Worm (Caenorhabditis elegans): ENCODE data around the gene clc-20.

Gene clc-20

DNA sequence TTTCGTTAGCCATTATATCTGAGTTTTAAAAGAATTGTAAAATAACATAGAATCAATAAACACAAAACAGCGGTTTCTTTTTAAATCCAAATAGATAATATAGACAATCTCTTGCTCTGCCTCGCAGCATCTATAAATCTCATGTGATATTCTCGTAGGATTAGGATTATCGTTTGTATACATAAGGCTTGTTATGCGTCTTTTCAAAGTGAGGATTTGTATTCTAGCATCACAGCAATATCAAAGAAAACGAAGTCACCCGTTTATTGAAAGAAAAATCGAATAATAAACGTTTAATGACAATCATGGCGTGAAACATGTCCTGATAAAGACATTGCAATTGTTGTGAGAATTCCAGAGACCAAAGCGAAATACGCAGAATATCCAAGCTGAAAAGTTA lies at the start of gene clc-20, which contains the start of gene T24C4.3:
Gene clc-20 (plus strand): TSS at position 211 of the 400 bp plus-strand sequence.
Gene T24C4.3 (minus strand): TSS at position 101 of the 400 bp plus-strand sequence.
- TF ChIP-seq Y48G9A.11 (GFP tag; IDR thresholded peaks at IDR 0.05) (no peak), zag-1 (tag; optimal IDR thresholded peaks at IDR 0.05) (no peak), aha-1 (tag) (peak; percentile 11), nhr-41 (GFP tag; IDR thresholded peaks at IDR 0.05) (no peak), T26A8.4 (GFP tag; IDR thresholded peaks at IDR 0.05) (no peak), ceh-62 (tag; optimal IDR thresholded peaks at IDR 0.05) (no peak), lsy-2 (tag; optimal IDR thresholded peaks at IDR 0.05) (no peak)

DNA sequence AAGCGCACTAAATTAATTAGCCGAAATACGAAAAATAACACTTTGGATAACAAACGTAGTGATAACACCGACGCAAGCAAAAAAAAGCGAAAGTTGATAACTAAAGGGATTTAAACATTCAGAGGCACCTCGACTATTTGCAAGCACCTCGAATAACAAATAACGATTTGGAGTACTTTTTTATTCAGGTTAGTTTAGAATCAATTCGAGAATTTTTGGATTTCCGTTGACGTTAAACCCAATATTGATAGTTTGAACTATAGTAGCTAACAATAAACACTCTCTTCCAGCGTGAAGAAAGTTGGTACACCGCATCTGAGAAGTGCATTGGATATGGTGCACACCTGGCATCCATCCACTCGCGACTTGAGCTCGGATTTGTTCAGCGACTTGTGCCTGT lies 47.1 kb upstream of the clc-20 start:
- TF ChIP-seq aha-1 (tag): peak; percentile 98
- no peak for TF ChIP-seq lin-15B (tag; optimal IDR thresholded peaks at IDR 0.05)

DNA sequence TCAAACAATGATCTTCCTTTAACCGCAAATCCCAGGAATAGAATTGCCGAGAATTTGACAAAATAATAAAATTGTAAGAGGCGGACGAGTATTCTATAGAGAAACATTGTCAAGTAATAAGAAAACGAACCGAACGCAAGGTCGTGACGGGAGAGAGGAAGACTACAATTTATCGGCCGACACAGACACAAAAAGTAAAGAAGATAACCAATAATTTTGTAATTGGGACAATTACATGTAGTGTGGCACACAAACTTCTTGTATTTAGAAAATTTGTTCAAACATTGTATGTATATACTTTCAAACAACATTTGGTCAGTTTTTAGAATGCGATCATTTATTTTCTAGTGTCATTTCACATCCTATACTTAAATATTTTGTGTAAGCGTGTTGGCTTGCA lies 40.4 kb upstream of the clc-20 start, which contains the start of gene ceeh-1:
Gene ceeh-1 (minus strand): TSS at position 317 of the 400 bp plus-strand sequence.
- no peak for TF ChIP-seq lin-38 (GFP tag; IDR thresholded peaks at IDR 0.05)
- peak; percentile 4 for TF ChIP-seq nhr-77 (tag; optimal IDR thresholded peaks at IDR 0.05)
- TF ChIP-seq dmd-6 (GFP tag; IDR thresholded peaks at IDR 0.05): peak; percentile 20; the same call in 1 of the 2 replicates
- TF ChIP-seq hlh-11 (tag; optimal IDR thresholded peaks at IDR 0.05): peak; percentile 12
- no peak for TF ChIP-seq ama-1 (optimal IDR thresholded peaks at IDR 0.05)
- TF ChIP-seq mxl-3 (GFP tag; optimal IDR thresholded peaks at IDR 0.05): peak; percentile 22
- peak; percentile 30 for TF ChIP-seq pqm-1 (tag; optimal IDR thresholded peaks at IDR 0.05)
- peak in 1 of 2 experiments; percentile 15 for TF ChIP-seq unc-62 (GFP tag; optimal IDR thresholded peaks at IDR 0.05 in 1 of 2)
- TF ChIP-seq unc-62 (tag; optimal IDR thresholded peaks at IDR 0.05): no peak
- peak in 1 of 2 experiments; percentile 4 for TF ChIP-seq lsy-2 (tag; optimal IDR thresholded peaks at IDR 0.05)
- TF ChIP-seq nhr-28 (tag; optimal IDR thresholded peaks at IDR 0.05): peak; percentile 100

DNA sequence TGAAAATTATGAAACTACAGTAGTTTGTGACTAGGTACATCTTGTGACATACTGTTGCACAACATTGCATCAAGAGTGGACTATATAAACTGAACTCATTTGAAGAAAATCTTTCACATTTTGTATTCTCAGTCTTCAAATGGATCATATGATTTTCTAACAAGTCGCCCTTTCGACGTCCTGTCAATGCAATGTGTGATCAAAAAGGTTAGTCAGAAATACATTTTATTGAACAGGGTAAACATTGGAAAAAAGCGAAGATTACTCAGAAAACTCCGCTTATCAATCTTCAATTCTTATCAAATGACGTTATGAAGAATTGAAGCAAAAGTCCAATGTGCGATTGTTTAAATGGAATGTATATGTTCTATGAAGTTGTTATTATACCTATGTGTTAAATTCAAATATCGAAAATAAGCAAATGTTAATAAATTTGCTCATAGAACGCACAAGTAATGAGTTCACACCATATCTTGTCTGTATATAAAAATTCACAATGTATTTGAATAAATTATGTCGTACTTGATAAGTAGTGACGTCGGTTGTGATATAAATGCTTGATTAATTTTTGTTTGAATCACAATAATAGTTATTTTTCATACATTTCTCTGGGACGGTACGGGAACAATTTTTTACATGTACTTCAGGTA lies 39.4 kb upstream of the clc-20 start, which contains the start of gene zip-2:
Gene zip-2 (plus strand): TSS at position 128 of the 650 bp plus-strand sequence.
- TF ChIP-seq nhr-25 (tag; optimal IDR thresholded peaks at IDR 0.05; ENCODE audit: borderline replicate concordance, insufficient read depth) (no peak), spr-1 (tag; optimal IDR thresholded peaks at IDR 0.05) (no peak), tra-1 (GFP tag; IDR thresholded peaks at IDR 0.05) (0 out of 2 replicates have a peak, but pooled peaks have one; percentile 41), T26A8.4 (GFP tag; IDR thresholded peaks at IDR 0.05) (no peak), lin-39 (tag; optimal IDR thresholded peaks at IDR 0.05) (no peak), nhr-10 (tag; optimal IDR thresholded peaks at IDR 0.05) (peak; percentile 50), lsy-2 (tag; optimal IDR thresholded peaks at IDR 0.05) (peak in 1 of 2 experiments; percentile 58), pha-4 (GFP tag; IDR thresholded peaks at IDR 0.05) (no peak), pha-4 (tag; optimal IDR thresholded peaks at IDR 0.05) (peak; percentile 25), duxl-1 (tag; optimal IDR thresholded peaks at IDR 0.05; ENCODE audit: poor library complexity) (no peak), F10B5.3 (tag; optimal IDR thresholded peaks at IDR 0.05) (no peak), nhr-111 (GFP tag; optimal IDR thresholded peaks at IDR 0.05) (no peak), set-16 (GFP tag; IDR thresholded peaks at IDR 0.05) (no peak), mes-2 (tag; optimal IDR thresholded peaks at IDR 0.05; ENCODE audit: poor library complexity, severe bottlenecking) (peak; percentile 43), skn-1 (tag; optimal IDR thresholded peaks at IDR 0.05) (no peak), zfp-3 (GFP tag; conservative IDR thresholded peaks at IDR 0.05) (no peak), unc-39 (tag; optimal IDR thresholded peaks at IDR 0.05) (no peak), lin-29 (GFP tag; IDR thresholded peaks at IDR 0.05) (no peak), nhr-76 (tag; optimal IDR thresholded peaks at IDR 0.05) (no peak), ama-1 (optimal IDR thresholded peaks at IDR 0.05) (no peak), fos-1 (tag; optimal IDR thresholded peaks at IDR 0.05) (no peak), nhr-48 (tag; optimal IDR thresholded peaks at IDR 0.05) (peak; percentile 53), ceh-62 (tag; optimal IDR thresholded peaks at IDR 0.05) (no peak), lin-38 (GFP tag; IDR thresholded peaks at IDR 0.05) (no peak), mxl-3 (GFP tag; optimal IDR thresholded peaks at IDR 0.05) (peak; percentile 32), vab-7 (GFP tag; IDR thresholded peaks at IDR 0.05) (no peak), sdz-12 (GFP tag; optimal IDR thresholded peaks at IDR 0.05) (no peak), egl-43 (GFP tag; IDR thresholded peaks at IDR 0.05) (no peak), fkh-10 (GFP tag; optimal IDR thresholded peaks at IDR 0.05) (no peak), mep-1 (tag; optimal IDR thresholded peaks at IDR 0.05) (peak; percentile 68), cey-2 (tag; optimal IDR thresholded peaks at IDR 0.05; ENCODE audit: borderline replicate concordance, insufficient read depth) (no peak), nhr-102 (tag; optimal IDR thresholded peaks at IDR 0.05) (peak; percentile 29), zag-1 (tag; optimal IDR thresholded peaks at IDR 0.05) (no peak), nhr-28 (tag; optimal IDR thresholded peaks at IDR 0.05) (peak; percentile 91)

Data from whole organism, L4 larva.